Worm (Caenorhabditis elegans) whole organism, midembryonic: ENCODE results near the gene R12C12.5.
"Not testable (repeated sequence)": the region's sequence is repeated elsewhere in the genome, so short reads cannot be mapped to it uniquely, and the experiment has no call there.

Experiments
- T22C8.4 ChIP-seq: fragments of 200-800 bp; sonication (Bioruptor generic); IDR thresholded peaks from 2 replicates; pipeline ENCODE4 v1.3.6; 2022; ENCODE audit warnings: missing genetic modification characterization, missing compliant biosample characterization
- flt-1 ChIP-seq: fragments of 200-800 bp; sonication (Bioruptor generic); IDR thresholded peaks from 2 replicates; pipeline ENCODE4 v1.3.6; 2022; ENCODE audit warnings: missing genetic modification characterization, missing compliant biosample characterization
- klf-2 ChIP-seq: fragments of 200-800 bp; sonication (Bioruptor generic); conservative IDR thresholded peaks from 2 replicates; pipeline ENCODE4 v1.3.6; 2022; ENCODE audit warnings: missing genetic modification reagents, missing genetic modification characterization, missing compliant biosample characterization
- med-1 ChIP-seq: sonication (generic microtip); optimal IDR thresholded peaks from 2 replicates; lab custom pipeline; 2017; ENCODE audit warnings: missing genetic modification characterization, mild to moderate bottlenecking, missing compliant biosample characterization, antibody characterized with exemption, missing genetic modification reagents; ENCODE audit not compliant: insufficient read depth
- ref-1 ChIP-seq: fragments of 200-800 bp; sonication (Bioruptor generic); conservative IDR thresholded peaks from 2 replicates; pipeline ENCODE4 v1.3.6; 2022; ENCODE audit warnings: missing genetic modification reagents, missing genetic modification characterization, missing compliant biosample characterization
- ztf-29 ChIP-seq: fragments of 200-800 bp; sonication (Bioruptor generic); IDR thresholded peaks from 2 replicates; pipeline ENCODE4 v1.3.6; 2022; ENCODE audit warnings: missing genetic modification reagents, missing genetic modification characterization, missing compliant biosample characterization

- TF ChIP-seq med-1 (GFP tag; lab: Kevin White, UChicago); flt-1 (GFP tag; lab: Robert Waterston, UW); ztf-29 (GFP tag; lab: Robert Waterston, UW); ref-1 (GFP tag; lab: Robert Waterston, UW); klf-2 (GFP tag; lab: Robert Waterston, UW); T22C8.4 (GFP tag; lab: Robert Waterston, UW): not testable (repeated sequence)
These were observed 36.1 kb downstream of the R12C12.5 start, which contains the start of gene ZK84.4 for ce11 chrII:6008887-6009286.
